Worm (Caenorhabditis elegans) whole organism, L3 larva: ENCODE measurements around the gene F45H10.2.

Source experiments
- R02D3.7 ChIP-seq: fragments of 150-350 bp; optimal IDR thresholded peaks from 2 replicates; lab custom pipeline; 2014; ENCODE audit warnings: missing biosample characterization, missing genetic modification characterization
- ZK546.5 ChIP-seq: sonication (generic microtip); optimal IDR thresholded peaks from 2 replicates; lab custom pipeline; 2017; ENCODE audit warnings: missing biosample characterization, missing genetic modification characterization
- aly-2 ChIP-seq: fragments of 150-350 bp; optimal IDR thresholded peaks from 2 replicates; lab custom pipeline; 2014; ENCODE audit warnings: missing biosample characterization, missing genetic modification characterization
- ama-1 ChIP-seq: fragments of 150-350 bp; optimal IDR thresholded peaks from 2 replicates; lab custom pipeline; 2018
- ceh-16 ChIP-seq: sonication (generic microtip); optimal IDR thresholded peaks from 2 replicates; lab custom pipeline; 2017; ENCODE audit warnings: missing biosample characterization, missing genetic modification characterization
- ceh-28 ChIP-seq: fragments of 150-350 bp; optimal IDR thresholded peaks from 2 replicates; lab custom pipeline; 2014; ENCODE audit warnings: missing biosample characterization, missing genetic modification reagents, missing genetic modification characterization
- ceh-82 ChIP-seq: fragments of 150-350 bp; optimal IDR thresholded peaks from 2 replicates; lab custom pipeline; 2014; ENCODE audit warnings: missing biosample characterization, missing genetic modification characterization
- egl-27 ChIP-seq: sonication (generic microtip); optimal IDR thresholded peaks from 4 replicates; lab custom pipeline; 2017; ENCODE audit warnings: missing biosample characterization, missing genetic modification reagents, missing genetic modification characterization
- egl-5 ChIP-seq: fragments of 150-350 bp; optimal IDR thresholded peaks from 2 replicates; lab custom pipeline; 2017; ENCODE audit warnings: missing biosample characterization, missing genetic modification reagents, missing genetic modification characterization, inconsistent platforms
- elt-1 ChIP-seq: fragments of 150-350 bp; optimal IDR thresholded peaks from 2 replicates; lab custom pipeline; 2014; ENCODE audit warnings: missing biosample characterization, missing genetic modification characterization
- elt-2 ChIP-seq: sonication (generic microtip); optimal IDR thresholded peaks from 2 replicates; lab custom pipeline; 2016; ENCODE audit warnings: missing genetic modification reagents, mild to moderate bottlenecking, missing genetic modification characterization, missing compliant biosample characterization
- eor-1 ChIP-seq, 2 experiments: fragments of 150-350 bp; optimal IDR thresholded peaks; 2 replicates each; lab custom pipeline; 2014 to 2018; ENCODE audit warnings: missing biosample characterization in 2 of 2, missing genetic modification characterization in 2 of 2
- fkh-10 ChIP-seq: sonication (generic microtip); optimal IDR thresholded peaks from 2 replicates; lab custom pipeline; 2017; ENCODE audit warnings: missing biosample characterization, missing genetic modification reagents, missing genetic modification characterization
- fkh-2 ChIP-seq: fragments of 150-350 bp; optimal IDR thresholded peaks from 2 replicates; lab custom pipeline; 2014; ENCODE audit warnings: missing biosample characterization, missing genetic modification reagents, missing genetic modification characterization
- hmg-11 ChIP-seq: sonication (generic microtip); optimal IDR thresholded peaks from 2 replicates; lab custom pipeline; 2016; ENCODE audit warnings: missing genetic modification characterization, missing compliant biosample characterization
- jun-1 ChIP-seq: fragments of 150-350 bp; optimal IDR thresholded peaks from 2 replicates; lab custom pipeline; 2014; ENCODE audit warnings: missing biosample characterization, missing genetic modification reagents, missing genetic modification characterization
- lin-15B ChIP-seq: fragments of 150-350 bp; optimal IDR thresholded peaks from 2 replicates; lab custom pipeline; 2014; ENCODE audit warnings: missing biosample characterization, missing genetic modification characterization
- lin-39 ChIP-seq: fragments of 150-350 bp; optimal IDR thresholded peaks from 2 replicates; lab custom pipeline; 2018; ENCODE audit warnings: missing biosample characterization, missing genetic modification reagents, missing genetic modification characterization
- nfya-1 ChIP-seq: sonication (generic microtip); optimal IDR thresholded peaks from 2 replicates; lab custom pipeline; 2017; ENCODE audit warnings: missing genetic modification characterization, mild to moderate bottlenecking, missing compliant biosample characterization, antibody characterized with exemption, moderate library complexity; ENCODE audit not compliant: insufficient read depth
- nhr-11 ChIP-seq: fragments of 150-350 bp; optimal IDR thresholded peaks from 2 replicates; lab custom pipeline; 2014; ENCODE audit warnings: missing biosample characterization, missing genetic modification characterization
- nhr-23 ChIP-seq: fragments of 150-350 bp; optimal IDR thresholded peaks from 2 replicates; lab custom pipeline; 2014; ENCODE audit warnings: missing biosample characterization, missing genetic modification reagents, missing genetic modification characterization
- nhr-237 ChIP-seq: fragments of 150-350 bp; optimal IDR thresholded peaks from 2 replicates; lab custom pipeline; 2014; ENCODE audit warnings: missing biosample characterization, missing genetic modification characterization
- nhr-25 ChIP-seq: sonication (generic microtip); optimal IDR thresholded peaks from 2 replicates; lab custom pipeline; 2017; ENCODE audit warnings: missing biosample characterization, missing genetic modification characterization
- nhr-28 ChIP-seq: fragments of 150-350 bp; optimal IDR thresholded peaks from 2 replicates; lab custom pipeline; 2014; ENCODE audit warnings: missing biosample characterization, missing genetic modification characterization
- nhr-43 ChIP-seq: sonication (generic microtip); optimal IDR thresholded peaks from 2 replicates; lab custom pipeline; 2016; ENCODE audit warnings: mild to moderate bottlenecking, missing genetic modification characterization, missing compliant biosample characterization; ENCODE audit not compliant: poor library complexity, severe bottlenecking
- nhr-76 ChIP-seq: fragments of 150-350 bp; sonication (generic microtip); optimal IDR thresholded peaks from 5 replicates; lab custom pipeline; 2014; ENCODE audit warnings: missing biosample characterization, missing genetic modification characterization
- pha-4 ChIP-seq: fragments of 150-350 bp; optimal IDR thresholded peaks from 2 replicates; lab custom pipeline; 2014; ENCODE audit warnings: missing biosample characterization, missing genetic modification reagents, missing genetic modification characterization
- pqm-1 ChIP-seq: fragments of 150-350 bp; optimal IDR thresholded peaks from 2 replicates; lab custom pipeline; 2017; ENCODE audit warnings: missing biosample characterization, missing genetic modification characterization, inconsistent platforms
- skn-1 ChIP-seq: fragments of 150-350 bp; optimal IDR thresholded peaks from 2 replicates; lab custom pipeline; 2014; ENCODE audit warnings: missing biosample characterization, missing genetic modification characterization
- snpc-4 ChIP-seq: fragments of 150-350 bp; optimal IDR thresholded peaks from 2 replicates; lab custom pipeline; 2014; ENCODE audit warnings: missing biosample characterization, missing genetic modification characterization
- tbx-2 ChIP-seq: sonication (generic microtip); optimal IDR thresholded peaks from 2 replicates; lab custom pipeline; 2016; ENCODE audit warnings: mild to moderate bottlenecking, missing genetic modification characterization, missing compliant biosample characterization
- unc-62 ChIP-seq: fragments of 150-350 bp; sonication (generic microtip); optimal IDR thresholded peaks from 4 replicates; lab custom pipeline; 2014; ENCODE audit warnings: missing biosample characterization, missing genetic modification reagents, missing genetic modification characterization
- zag-1 ChIP-seq: fragments of 150-350 bp; optimal IDR thresholded peaks from 2 replicates; lab custom pipeline; 2014; ENCODE audit warnings: missing biosample characterization, missing genetic modification characterization
- ztf-4 ChIP-seq: fragments of 150-350 bp; optimal IDR thresholded peaks from 2 replicates; lab custom pipeline; 2014; ENCODE audit warnings: missing biosample characterization, missing genetic modification characterization

Gene F45H10.2

ce11 chrII:13451321-13451720 is 41.5 kb downstream of the F45H10.2 start:
- no peak for TF ChIP-seq nhr-237 (tag; lab: Kevin White, UChicago)
- no peak for TF ChIP-seq elt-1 (tag; lab: Kevin White, UChicago)
- TF ChIP-seq nhr-76 (tag; lab: Kevin White, UChicago), result no peak
- no peak for TF ChIP-seq unc-62
- TF ChIP-seq lin-39, result no peak
- no peak for TF ChIP-seq pqm-1
- no peak for TF ChIP-seq nhr-11 (tag; lab: Kevin White, UChicago)
- TF ChIP-seq ZK546.5 (tag; lab: Kevin White, UChicago), result no peak
- TF ChIP-seq ceh-82, result no peak
- TF ChIP-seq, all 47 proteins: peak for 0

ce11 chrII:13447668-13448067 is 45.2 kb downstream of the F45H10.2 start:
- no peak for TF ChIP-seq ceh-16 (tag; lab: Kevin White, UChicago)
- peak; percentile 57 for TF ChIP-seq jun-1 (tag; lab: Kevin White, UChicago)
- TF ChIP-seq elt-2 (tag; lab: Kevin White, UChicago), result peak; percentile 66
- TF ChIP-seq fkh-2 (tag; lab: Kevin White, UChicago), result peak; percentile 73
- TF ChIP-seq skn-1 (tag; lab: Kevin White, UChicago), result peak; percentile 77
- TF ChIP-seq hmg-11 (tag; lab: Kevin White, UChicago), result peak; percentile 47
- peak; percentile 5 for TF ChIP-seq tbx-2
- TF ChIP-seq lin-15B, result peak; percentile 97
- peak; percentile 97 for TF ChIP-seq pha-4
- peak; percentile 73 for TF ChIP-seq nhr-25 (tag; lab: Kevin White, UChicago)
- peak; percentile 34 for TF ChIP-seq nhr-43
- peak; percentile 95 for TF ChIP-seq nfya-1 (tag; lab: Kevin White, UChicago)
- no peak for TF ChIP-seq nhr-76 (tag; lab: Kevin White, UChicago)
- peak; percentile 63 for TF ChIP-seq ama-1 (lab: Kevin White, UChicago)
- no peak for TF ChIP-seq zag-1
- peak; percentile 51 for TF ChIP-seq nhr-11 (tag; lab: Kevin White, UChicago)
- TF ChIP-seq aly-2 (tag; lab: Kevin White, UChicago), result no peak
- TF ChIP-seq nhr-23, result peak; percentile 84
- TF ChIP-seq lin-39, result peak; percentile 77
- TF ChIP-seq egl-5 (tag; lab: Kevin White, UChicago), result peak; percentile 84
- peak; percentile 87 for TF ChIP-seq snpc-4
- peak; percentile 57 for TF ChIP-seq fkh-10 (GFP tag; lab: Kevin White, UChicago)
- peak; percentile 64 for TF ChIP-seq pqm-1
- no peak for TF ChIP-seq ztf-4
- peak; percentile 64 for TF ChIP-seq ceh-28
- peak; percentile 22 for TF ChIP-seq unc-62
- TF ChIP-seq, all 47 proteins: peak for 21

ce11 chrII:13447166-13447643 is 45.6 kb downstream of the F45H10.2 start, which contains the start of gene tbc-14:
Gene tbc-14 (minus strand): TSS chrII:13447593.
- TF ChIP-seq egl-27 (tag; lab: Kevin White, UChicago), result no peak
- peak; percentile 57 for TF ChIP-seq ceh-28

- TF ChIP-seq nfya-1 (tag; lab: Kevin White, UChicago), result peak; percentile 99
- no peak for TF ChIP-seq ceh-16 (tag; lab: Kevin White, UChicago)
- TF ChIP-seq, all 47 proteins: peak for 1
Measured at ce11 chrII:13446597-13446996, 46.3 kb downstream of the F45H10.2 start.

- no peak for TF ChIP-seq nhr-28 (tag; lab: Kevin White, UChicago)
- no peak for TF ChIP-seq R02D3.7 (tag; lab: Kevin White, UChicago)
- no peak for TF ChIP-seq eor-1 (tag; optimal IDR thresholded peaks at IDR 0.05; lab: Kevin White, UChicago)
- no peak for TF ChIP-seq ceh-16 (tag; lab: Kevin White, UChicago)
- TF ChIP-seq, all 47 proteins: peak for 0
Measured at ce11 chrII:13444307-13444706, 48.5 kb downstream of the F45H10.2 start.
